Fruit fly (Drosophila melanogaster) whole organism: ENCODE measurements around the gene Golgin104.

Experiments
- CG8478 ChIP-seq: fragments of >200 bp; optimal IDR thresholded peaks from 2 replicates; lab custom pipeline; 2018; ENCODE audit warnings: inconsistent platforms
- Dll ChIP-seq: fragments of >200 bp; optimal IDR thresholded peaks from 2 replicates; lab custom pipeline; 2017
- EcR ChIP-seq, 2 experiments: fragments of >200 bp; optimal IDR thresholded peaks; 2 replicates each; lab custom pipeline; 2017; ENCODE audit warnings: missing biosample characterization in 2 of 2, missing genetic modification characterization in 2 of 2, missing genetic modification reagents in 2 of 2
- pan ChIP-seq: fragments of >200 bp; optimal IDR thresholded peaks from 2 replicates; lab custom pipeline; 2017
- psq ChIP-seq: fragments of >200 bp; optimal IDR thresholded peaks from 2 replicates; lab custom pipeline; 2017
- usp ChIP-seq: fragments of >200 bp; optimal IDR thresholded peaks from 2 replicates; lab custom pipeline; 2017; ENCODE audit warnings: missing biosample characterization, missing genetic modification characterization, mixed read lengths

The Golgin104 gene

DNA sequence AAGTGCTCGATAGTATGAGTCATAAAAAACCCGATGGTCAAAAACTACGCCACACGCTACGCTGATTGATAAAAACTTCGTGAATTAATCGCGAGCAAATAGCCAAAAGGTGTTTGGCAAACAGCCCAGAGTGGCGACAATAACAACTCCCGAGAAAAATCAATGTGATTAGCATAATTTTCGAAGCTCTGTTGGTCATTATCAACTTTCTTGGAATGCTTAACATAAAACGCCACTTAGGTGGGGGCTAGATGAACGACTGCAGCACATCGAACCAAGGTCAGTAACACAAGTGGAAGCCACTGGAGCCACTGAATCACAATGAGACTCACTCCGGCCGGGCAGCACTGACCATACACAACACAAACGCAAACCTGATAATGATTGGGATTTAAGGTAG is 14.0 kb downstream of the Golgin104 start:
- TF ChIP-seq pan (lab: Kevin White, UChicago) (no peak), CG8478 (lab: Kevin White, UChicago) (no peak), usp (GFP tag; lab: Kevin White, UChicago) (no peak), Dll (lab: Kevin White, UChicago) (no peak), EcR (GFP tag; optimal IDR thresholded peaks at IDR 0.05; lab: Kevin White, UChicago) (no peak), psq (lab: Kevin White, UChicago) (no peak)

DNA sequence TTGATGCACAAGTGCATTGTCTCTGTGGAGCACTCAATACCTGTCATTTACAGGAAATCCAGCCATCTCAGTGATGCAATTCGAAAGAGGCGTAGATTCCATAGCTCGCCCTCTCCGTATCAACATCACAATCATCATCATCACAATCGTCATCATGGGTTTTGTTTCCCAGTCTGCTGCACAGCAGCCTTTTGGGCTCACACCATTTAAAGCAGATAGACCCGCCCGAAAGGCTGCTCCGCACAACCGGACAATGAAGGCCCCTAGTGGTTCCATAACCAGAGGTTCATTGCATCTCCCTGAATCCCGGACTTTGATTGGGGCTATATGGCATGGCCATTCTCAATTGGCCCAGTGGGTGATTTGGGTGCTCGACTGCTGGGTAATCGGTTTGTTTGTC is 16.9 kb downstream of the Golgin104 start:
- TF ChIP-seq EcR (GFP tag; optimal IDR thresholded peaks at IDR 0.05; lab: Kevin White, UChicago) = no peak
- TF ChIP-seq psq (lab: Kevin White, UChicago) = no peak
- no peak for TF ChIP-seq pan (lab: Kevin White, UChicago)
- TF ChIP-seq Dll (lab: Kevin White, UChicago) = no peak
- no peak for TF ChIP-seq usp (GFP tag; lab: Kevin White, UChicago)
- TF ChIP-seq CG8478 (lab: Kevin White, UChicago) = no peak

DNA sequence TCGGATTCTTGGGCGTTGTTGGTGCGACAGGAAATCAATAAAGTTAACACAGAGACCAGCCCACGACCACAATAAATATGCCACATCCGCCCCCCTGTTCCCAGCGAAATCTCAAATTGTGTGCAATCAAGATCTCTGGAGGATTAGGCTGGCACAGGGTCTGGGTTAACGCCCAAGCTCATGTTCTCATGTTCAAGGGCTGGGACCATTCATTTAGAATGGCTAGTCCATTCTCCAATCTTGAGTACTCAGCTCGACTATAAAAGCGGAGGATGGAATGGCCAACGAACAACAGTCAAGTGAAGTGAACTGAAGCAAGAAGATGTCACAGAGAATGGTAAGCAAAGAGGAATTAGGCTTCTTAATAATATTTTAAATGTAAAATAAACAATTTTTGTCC is 18.7 kb downstream of the Golgin104 start, which contains the start of gene CG13056:
Gene CG13056 (plus strand): TSS at position 301 of the 400 bp plus-strand sequence.
- TF ChIP-seq usp (GFP tag; lab: Kevin White, UChicago) = no peak
- no peak for TF ChIP-seq CG8478 (lab: Kevin White, UChicago)

DNA sequence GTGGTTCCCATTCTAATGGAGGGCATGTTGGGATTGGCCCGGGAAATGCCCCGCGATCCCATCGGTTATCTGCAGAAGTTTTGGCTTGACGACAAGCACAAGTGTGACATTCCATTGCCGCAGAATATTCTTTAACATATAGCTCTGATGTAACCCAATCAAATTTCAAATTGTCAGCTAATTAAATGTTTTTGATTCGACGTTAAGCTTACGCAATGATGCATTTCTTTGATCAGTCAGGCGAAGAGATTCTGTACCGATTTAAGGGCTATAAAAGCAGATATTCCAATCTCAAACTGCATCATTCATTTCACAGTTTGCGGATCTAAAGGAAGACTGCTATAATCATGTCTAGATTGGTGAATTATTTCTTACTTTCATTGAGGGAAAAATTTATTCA is 20.1 kb downstream of the Golgin104 start, which contains the start of gene retinin:
Gene retinin (plus strand): TSS at position 301 of the 400 bp plus-strand sequence.
- TF ChIP-seq Dll (lab: Kevin White, UChicago) = no peak
- no peak for TF ChIP-seq psq (lab: Kevin White, UChicago)
- TF ChIP-seq pan (lab: Kevin White, UChicago) = no peak
- no peak for TF ChIP-seq EcR (GFP tag; optimal IDR thresholded peaks at IDR 0.05; lab: Kevin White, UChicago)
- TF ChIP-seq CG8478 (lab: Kevin White, UChicago) = no peak
- no peak for TF ChIP-seq usp (GFP tag; lab: Kevin White, UChicago)

DNA sequence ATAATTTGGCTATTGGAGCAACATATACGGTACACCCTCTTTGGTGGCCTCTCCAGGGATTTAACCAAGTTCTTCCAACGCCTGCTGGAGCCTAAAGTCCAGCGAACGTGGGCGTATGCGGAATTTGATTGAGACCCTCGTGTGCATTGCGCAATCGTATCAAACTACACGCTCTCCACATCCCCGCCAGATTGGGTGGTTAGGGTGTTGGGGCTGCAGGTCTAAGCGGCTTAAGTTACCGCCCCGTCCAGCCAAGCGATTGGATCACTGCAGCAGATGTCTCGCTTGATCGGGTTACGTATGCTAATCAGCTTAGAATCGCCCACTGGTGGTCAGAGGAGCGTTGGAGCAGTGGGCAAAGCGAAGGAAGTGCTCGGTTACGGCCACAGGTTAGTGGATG is 21.0 kb downstream of the Golgin104 start, which contains the start of gene CG33060:
Gene CG33060 (plus strand): TSS at position 301 of the 400 bp plus-strand sequence.
- no peak for TF ChIP-seq CG8478 (lab: Kevin White, UChicago)
- no peak for TF ChIP-seq psq (lab: Kevin White, UChicago)
- no peak for TF ChIP-seq pan (lab: Kevin White, UChicago)
- no peak for TF ChIP-seq usp (GFP tag; lab: Kevin White, UChicago)

DNA sequence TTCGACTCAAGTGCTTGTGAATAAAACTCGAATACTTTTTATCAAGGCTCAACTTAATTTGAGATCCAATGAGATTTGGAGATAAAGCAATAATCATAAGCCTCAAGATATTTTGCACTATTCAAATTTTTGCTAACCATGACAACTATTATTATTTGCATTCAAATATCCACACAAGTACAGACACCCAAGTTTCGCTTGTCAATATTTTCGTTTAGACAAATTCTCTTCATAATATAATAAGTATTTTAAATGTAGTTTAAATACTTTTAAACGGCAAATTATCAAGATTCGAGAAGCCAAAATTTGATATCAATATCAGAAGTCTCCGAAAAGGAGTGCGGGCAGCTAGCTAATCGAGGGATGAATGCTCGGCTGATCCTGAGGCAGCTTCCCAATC is 22.3 kb downstream of the Golgin104 start, which contains the start of gene CG33061:
Gene CG33061 (plus strand): TSS at position 301 of the 400 bp plus-strand sequence.
- TF ChIP-seq Dll (lab: Kevin White, UChicago) = no peak
- no peak for TF ChIP-seq CG8478 (lab: Kevin White, UChicago)
- TF ChIP-seq pan (lab: Kevin White, UChicago) = no peak
- TF ChIP-seq usp (GFP tag; lab: Kevin White, UChicago) = no peak
- no peak for TF ChIP-seq EcR (GFP tag; optimal IDR thresholded peaks at IDR 0.05; lab: Kevin White, UChicago)
- TF ChIP-seq psq (lab: Kevin White, UChicago) = no peak

DNA sequence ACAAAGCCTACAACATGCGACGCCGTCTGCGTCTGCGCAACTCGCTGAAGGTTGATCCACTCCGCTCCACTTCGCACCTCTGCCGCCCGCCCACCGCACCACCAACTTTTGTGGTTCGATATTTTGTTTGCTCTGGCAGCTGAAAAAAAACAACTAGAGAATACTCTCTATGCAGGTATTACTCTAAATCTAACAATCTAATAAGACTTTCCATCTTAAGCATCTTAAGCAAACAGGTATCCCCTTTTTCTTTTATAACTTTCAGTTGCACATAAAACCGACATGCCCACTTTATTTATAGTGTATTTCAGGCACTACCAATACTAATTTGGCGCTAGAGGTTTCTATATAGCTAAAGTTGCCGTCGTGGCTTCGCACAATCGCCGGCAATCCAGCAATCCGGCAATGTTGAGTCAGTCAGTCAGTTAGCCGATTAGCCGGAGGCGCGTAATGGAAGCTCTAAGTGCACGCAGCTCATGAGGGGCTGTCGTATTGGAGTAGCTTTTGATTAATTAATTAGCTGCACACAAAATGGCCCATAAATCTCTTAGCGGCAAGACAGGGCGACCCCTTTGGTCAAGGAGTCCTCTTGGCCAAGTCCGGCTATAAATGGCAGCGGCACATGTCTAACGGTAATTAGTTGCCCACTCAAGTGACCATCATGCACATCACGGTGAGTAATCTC is 23.4 kb downstream of the Golgin104 start, which contains the start of gene CG13058:
Gene CG13058 (plus strand): TSS at position 635 of the 685 bp plus-strand sequence.
- no peak for TF ChIP-seq pan (lab: Kevin White, UChicago)
- no peak for TF ChIP-seq usp (GFP tag; lab: Kevin White, UChicago)
- no peak for TF ChIP-seq psq (lab: Kevin White, UChicago)
- no peak for TF ChIP-seq Dll (lab: Kevin White, UChicago)
- no peak for TF ChIP-seq CG8478 (lab: Kevin White, UChicago)
- TF ChIP-seq EcR (GFP tag; optimal IDR thresholded peaks at IDR 0.05; lab: Kevin White, UChicago) = no peak

DNA sequence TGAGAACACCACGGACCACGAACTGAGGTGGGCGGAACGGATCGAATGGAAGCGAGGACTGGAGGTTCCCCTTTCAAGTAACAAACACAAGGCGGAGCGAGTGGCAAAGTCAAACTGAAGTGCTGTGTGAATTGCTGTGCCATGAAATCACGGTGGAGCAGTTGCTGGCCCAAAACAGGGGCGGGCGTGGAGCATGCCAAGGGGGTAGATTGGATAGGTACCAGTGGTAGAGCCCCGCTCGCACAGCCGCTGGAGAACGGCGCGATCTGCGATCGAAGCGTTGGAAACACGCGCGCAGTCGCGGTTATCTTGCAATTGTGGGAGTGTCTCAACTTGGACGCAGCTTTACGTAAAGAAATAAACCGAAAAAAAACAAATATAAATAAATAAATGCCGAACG is 24.0 kb downstream of the Golgin104 start, which contains the start of gene CG13038:
Gene CG13038 (minus strand): TSS at position 118 of the 400 bp plus-strand sequence.
- TF ChIP-seq EcR (GFP tag; optimal IDR thresholded peaks at IDR 0.05; lab: Kevin White, UChicago) (no peak), usp (GFP tag; lab: Kevin White, UChicago) (no peak), Dll (lab: Kevin White, UChicago) (no peak), CG8478 (lab: Kevin White, UChicago) (no peak), psq (lab: Kevin White, UChicago) (no peak), pan (lab: Kevin White, UChicago) (no peak)

DNA sequence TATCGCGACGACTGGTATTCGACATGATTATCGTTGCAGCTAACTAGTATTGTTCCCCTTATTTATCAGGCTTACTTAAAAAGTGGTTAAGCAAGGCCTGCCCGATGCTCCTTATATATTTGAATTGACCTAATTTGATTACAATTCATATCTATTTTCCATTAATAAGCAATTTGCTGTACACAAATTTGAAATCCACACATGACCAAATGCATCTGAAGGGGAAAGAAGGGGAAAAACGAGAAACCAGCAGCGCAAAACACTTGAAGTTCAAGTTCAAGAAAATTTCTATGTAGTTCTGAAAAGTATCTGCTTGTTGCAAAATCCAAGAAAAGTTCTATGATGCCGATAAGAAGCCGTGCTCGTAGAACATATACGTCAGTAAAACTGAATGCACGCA is 25.1 kb downstream of the Golgin104 start, which contains the start of the genes CG13040 and CG13039:
Gene CG13040 (minus strand): TSS at position 101 of the 400 bp plus-strand sequence.
Gene CG13039 (minus strand): TSS at position 106 of the 400 bp plus-strand sequence.
- TF ChIP-seq Dll (lab: Kevin White, UChicago) (no peak), CG8478 (lab: Kevin White, UChicago) (no peak), pan (lab: Kevin White, UChicago) (no peak), psq (lab: Kevin White, UChicago) (no peak), usp (GFP tag; lab: Kevin White, UChicago) (no peak), EcR (GFP tag; optimal IDR thresholded peaks at IDR 0.05; lab: Kevin White, UChicago) (no peak)

DNA sequence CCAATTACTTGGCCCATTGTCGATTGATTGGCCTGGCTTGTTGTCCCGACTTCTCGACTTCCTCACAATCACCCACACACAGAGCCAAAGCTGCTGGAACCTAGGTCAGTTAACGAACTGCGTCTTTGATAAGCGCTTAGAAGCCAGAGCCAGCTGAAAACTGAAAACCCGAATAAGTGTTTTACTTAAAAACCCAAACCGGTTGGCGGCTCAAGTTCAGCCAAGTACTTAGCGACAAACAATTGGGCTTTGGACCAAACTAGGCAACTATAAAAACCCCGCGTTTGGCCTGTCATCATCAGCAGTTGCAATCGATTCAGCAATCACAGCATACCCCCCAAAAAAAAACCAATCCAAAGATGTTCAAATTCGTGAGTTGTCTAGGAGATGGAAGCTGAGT is 28.4 kb downstream of the Golgin104 start, which contains the start of gene CG13059:
Gene CG13059 (plus strand): TSS at position 301 of the 400 bp plus-strand sequence.
- TF ChIP-seq Dll (lab: Kevin White, UChicago) (no peak), psq (lab: Kevin White, UChicago) (no peak), usp (GFP tag; lab: Kevin White, UChicago) (no peak), EcR (GFP tag; optimal IDR thresholded peaks at IDR 0.05; lab: Kevin White, UChicago) (no peak), CG8478 (lab: Kevin White, UChicago) (no peak), pan (lab: Kevin White, UChicago) (no peak)

DNA sequence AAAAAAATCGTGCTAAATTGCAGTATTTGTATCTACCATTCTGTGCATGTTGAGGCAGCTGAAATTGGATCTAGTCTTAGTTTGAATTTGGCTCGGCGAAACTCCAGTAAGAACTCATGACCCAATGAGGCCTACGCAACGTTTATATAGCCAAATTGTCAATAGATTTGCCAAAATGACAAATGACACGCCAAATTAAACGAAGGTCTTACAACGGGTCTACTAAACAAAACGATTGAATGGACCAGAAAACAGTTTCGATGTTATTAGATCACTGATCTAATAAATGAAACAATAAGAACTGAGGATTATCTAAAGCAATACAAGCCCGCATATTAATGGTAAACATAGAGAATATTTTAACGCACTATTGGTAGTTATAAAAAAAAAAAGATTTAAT is 30.6 kb downstream of the Golgin104 start, which contains the start of gene CG42718:
Gene CG42718 (minus strand): TSS at position 101 of the 400 bp plus-strand sequence.
- TF ChIP-seq usp (GFP tag; lab: Kevin White, UChicago) = no peak
- no peak for TF ChIP-seq Dll (lab: Kevin White, UChicago)
- TF ChIP-seq EcR (GFP tag; optimal IDR thresholded peaks at IDR 0.05; lab: Kevin White, UChicago) = no peak
- TF ChIP-seq pan (lab: Kevin White, UChicago) = no peak
- TF ChIP-seq psq (lab: Kevin White, UChicago) = no peak
- TF ChIP-seq CG8478 (lab: Kevin White, UChicago) = no peak
